Fruit fly (Drosophila melanogaster): Measurements from ENCODE around the gene CG12093.

Gene CG12093

dm6 chr3L:2805956-2806527 is 32.2 kb upstream of the CG12093 start (continued):
- TF ChIP-seq CG10366 (GFP tag; IDR thresholded peaks at IDR 0.05) (peak; percentile 67), CG5953 (GFP tag; IDR thresholded peaks at IDR 0.05) (peak; percentile 71), CG11093 (GFP tag; IDR thresholded peaks at IDR 0.05) (peak; percentile 81; the same call in 2 of the 3 replicates), CG4854 (GFP tag; optimal IDR thresholded peaks at IDR 0.05) (peak; percentile 55), so (GFP tag; IDR thresholded peaks at IDR 0.05) (peak; percentile 40; the same call in 1 of the 3 replicates), dimm (GFP tag; IDR thresholded peaks at IDR 0.05) (no peak), Drgx (GFP tag; IDR thresholded peaks at IDR 0.05) (peak; percentile 92), CrebB (tag; optimal IDR thresholded peaks at IDR 0.05) (no peak), tll (GFP tag; optimal IDR thresholded peaks at IDR 0.05) (no peak), CG9797 (GFP tag; optimal IDR thresholded peaks at IDR 0.05) (no peak), CG4360 (GFP tag; IDR thresholded peaks at IDR 0.05) (peak; percentile 70), Med (GFP tag) (peak; percentile 80), Dref (GFP tag; IDR thresholded peaks at IDR 0.05) (no peak), CG2889 (GFP tag; IDR thresholded peaks at IDR 0.05) (peak; percentile 51; the same call in 1 of the 3 replicates), Poxn (GFP tag; IDR thresholded peaks at IDR 0.05) (no peak), pita (GFP tag; optimal IDR thresholded peaks at IDR 0.05) (no peak), eyg (GFP tag; optimal IDR thresholded peaks at IDR 0.05) (peak; percentile 7), Doc3 (GFP tag; IDR thresholded peaks at IDR 0.05; ENCODE audit: partially characterized antibody) (no peak), vvl (GFP tag; IDR thresholded peaks at IDR 0.05) (peak; percentile 94), Mes4 (GFP tag; optimal IDR thresholded peaks at IDR 0.05) (no peak), CG12071 (GFP tag; optimal IDR thresholded peaks at IDR 0.05) (peak; percentile 39), Dbx (GFP tag; IDR thresholded peaks at IDR 0.05) (peak; percentile 90), CG8281 (tag; optimal IDR thresholded peaks at IDR 0.05) (no peak), CG11504 (tag; optimal IDR thresholded peaks at IDR 0.05) (peak; percentile 80), Spps (tag; optimal IDR thresholded peaks at IDR 0.05) (peak; percentile 56), aop (GFP tag; IDR thresholded peaks at IDR 0.05) (no peak), CG7987 (GFP tag; optimal IDR thresholded peaks at IDR 0.05) (peak; percentile 37), Dek (tag; optimal IDR thresholded peaks at IDR 0.05) (peak; percentile 22), CG1024 (GFP tag; IDR thresholded peaks at IDR 0.05) (peak; percentile 78), CG12219 (GFP tag; optimal IDR thresholded peaks at IDR 0.05) (no peak), NK7.1 (GFP tag; optimal IDR thresholded peaks at IDR 0.05) (no peak), lilli (GFP tag; optimal IDR thresholded peaks at IDR 0.05) (peak; percentile 50), B-H1 (GFP tag; IDR thresholded peaks at IDR 0.05) (peak; percentile 83), CG14667 (GFP tag; IDR thresholded peaks at IDR 0.05) (peak; percentile 87), fd64A (GFP tag; optimal IDR thresholded peaks at IDR 0.05) (no peak), CG1233 (GFP tag; optimal IDR thresholded peaks at IDR 0.05) (peak; percentile 57), CG1602 (GFP tag; optimal IDR thresholded peaks at IDR 0.05) (no peak), CG7928 (GFP tag; optimal IDR thresholded peaks at IDR 0.05) (no peak), CG10462 (GFP tag; optimal IDR thresholded peaks at IDR 0.05) (no peak), ash1 (GFP tag; optimal IDR thresholded peaks at IDR 0.05) (peak; percentile 37), ham (GFP tag; IDR thresholded peaks at IDR 0.05) (no peak), chn (GFP tag; optimal IDR thresholded peaks at IDR 0.05) (no peak), Blimp-1 (GFP tag; optimal IDR thresholded peaks at IDR 0.05) (peak; percentile 72), CG17385 (GFP tag; optimal IDR thresholded peaks at IDR 0.05) (peak; percentile 23), CG12942 (GFP tag; optimal IDR thresholded peaks at IDR 0.05) (no peak), CkIIα-i1 (GFP tag; IDR thresholded peaks at IDR 0.05) (no peak), cas (GFP tag; IDR thresholded peaks at IDR 0.05) (0 out of 2 replicates have a peak, but pooled peaks have one; percentile 59), gce (GFP tag; IDR thresholded peaks at IDR 0.05) (peak; percentile 85), sisA (GFP tag; IDR thresholded peaks at IDR 0.05) (peak; percentile 88), CG12155 (GFP tag; optimal IDR thresholded peaks at IDR 0.05) (peak; percentile 1), CG13894 (tag; optimal IDR thresholded peaks at IDR 0.05) (no peak)
